Worm (Caenorhabditis elegans): ENCODE measurements around the gene C17F4.11.

- TF ChIP-seq dao-5 (tag; optimal IDR thresholded peaks at IDR 0.05) = no peak
- TF ChIP-seq him-1 (tag; optimal IDR thresholded peaks at IDR 0.05) = no peak
- no peak for TF ChIP-seq W03F9.2 (tag; optimal IDR thresholded peaks at IDR 0.05)
These were observed 12.6 kb upstream of the C17F4.11 start, which contains the start of gene ZC239.15 for ce11 chrII:3224631-3225030.

Data from whole organism, L4/young adult.